Fruit fly (Drosophila melanogaster): ENCODE measurements around the gene Elovl7.

The Elovl7 gene

DNA sequence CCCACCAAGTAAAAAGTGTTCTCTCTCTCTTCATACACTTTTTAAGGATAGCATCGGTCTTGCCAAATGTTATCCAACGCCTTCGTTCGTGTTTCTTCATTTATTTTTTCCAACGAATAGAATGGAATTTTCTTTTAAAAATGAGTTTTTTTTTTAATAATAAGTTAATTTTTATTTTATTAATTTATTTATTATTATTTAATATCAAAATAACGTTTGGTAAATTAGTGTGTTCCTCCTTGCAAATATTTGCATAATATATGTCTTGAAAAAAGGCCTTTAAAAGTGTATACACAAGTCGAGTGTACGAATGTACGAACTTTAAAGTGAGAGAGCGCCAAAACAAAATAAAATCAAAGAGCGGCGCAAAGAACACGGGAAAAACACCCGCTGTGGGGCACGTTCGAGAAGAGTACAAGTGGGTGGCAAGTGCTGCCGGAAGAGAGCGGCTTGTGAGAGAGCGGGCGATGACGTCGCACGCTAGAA is 31.6 kb upstream of the Elovl7 start (continued):
- no peak for TF ChIP-seq Sry-β (GFP tag; optimal IDR thresholded peaks at IDR 0.05)
- no peak for TF ChIP-seq sr (GFP tag; IDR thresholded peaks at IDR 0.05)
- TF ChIP-seq CG17802 (tag; optimal IDR thresholded peaks at IDR 0.05), result no peak
- no peak for TF ChIP-seq jumu (GFP tag; optimal IDR thresholded peaks at IDR 0.05)
- TF ChIP-seq CG7372 (GFP tag; IDR thresholded peaks at IDR 0.05), result peak; percentile 57; the same call in 1 of the 2 replicates
- TF ChIP-seq hkb (optimal IDR thresholded peaks at IDR 0.05), result no peak
- TF ChIP-seq hkb (GFP tag; IDR thresholded peaks at IDR 0.05), result peak; percentile 87
- TF ChIP-seq CG7745 (tag; optimal IDR thresholded peaks at IDR 0.05), result no peak
- peak; percentile 54; the same call in 1 of the 2 replicates for TF ChIP-seq chm (GFP tag; IDR thresholded peaks at IDR 0.05)
- TF ChIP-seq CG4854 (GFP tag; optimal IDR thresholded peaks at IDR 0.05), result no peak
- TF ChIP-seq mld (GFP tag; IDR thresholded peaks at IDR 0.05; ENCODE audit: partially characterized antibody), result no peak
- TF ChIP-seq CG1603 (tag; optimal IDR thresholded peaks at IDR 0.05), result no peak
- no peak for TF ChIP-seq CG1647 (GFP tag; optimal IDR thresholded peaks at IDR 0.05)
- TF ChIP-seq CkIIα-i1 (GFP tag; IDR thresholded peaks at IDR 0.05), result no peak
- peak; percentile 81 for TF ChIP-seq oc (tag; optimal IDR thresholded peaks at IDR 0.05)
- peak; percentile 62 for TF ChIP-seq CG2116 (GFP tag; optimal IDR thresholded peaks at IDR 0.05)
- peak; percentile 5 for TF ChIP-seq jing (GFP tag; optimal IDR thresholded peaks at IDR 0.05)
- peak; percentile 91 for TF ChIP-seq Hr3 (GFP tag; optimal IDR thresholded peaks at IDR 0.05)
- TF ChIP-seq Aef1 (GFP tag; IDR thresholded peaks at IDR 0.05), result peak; percentile 53; the same call in 2 of the 3 replicates
- TF ChIP-seq CG6765 (GFP tag; optimal IDR thresholded peaks at IDR 0.05), result peak; percentile 68
- no peak for TF ChIP-seq CG17612 (GFP tag; IDR thresholded peaks at IDR 0.05)
- TF ChIP-seq Awh (GFP tag; IDR thresholded peaks at IDR 0.05), result peak; percentile 61
- no peak for TF ChIP-seq gsb-n (tag; optimal IDR thresholded peaks at IDR 0.05)
- TF ChIP-seq CG5180 (GFP tag; optimal IDR thresholded peaks at IDR 0.05), result peak; percentile 40
- peak; percentile 51; the same call in 1 of the 2 replicates for TF ChIP-seq bowl (GFP tag; IDR thresholded peaks at IDR 0.05)
- TF ChIP-seq kni (GFP tag; optimal IDR thresholded peaks at IDR 0.05), result no peak
- peak; percentile 83 for TF ChIP-seq fd96Cb (tag; optimal IDR thresholded peaks at IDR 0.05)
- 0 out of 3 replicates have a peak, but pooled peaks have one; percentile 54 for TF ChIP-seq Mrtf (GFP tag; IDR thresholded peaks at IDR 0.05)
- no peak for TF ChIP-seq fru (optimal IDR thresholded peaks at IDR 0.05)
- peak; percentile 3 for TF ChIP-seq Dip3 (GFP tag; optimal IDR thresholded peaks at IDR 0.05)
- peak; percentile 41; the same call in 2 of the 3 replicates for TF ChIP-seq B-H1 (GFP tag; IDR thresholded peaks at IDR 0.05)
- no peak for TF ChIP-seq CG7271 (tag; optimal IDR thresholded peaks at IDR 0.05)
- TF ChIP-seq tap (tag; optimal IDR thresholded peaks at IDR 0.05), result peak; percentile 77
- no peak for TF ChIP-seq rib (GFP tag; IDR thresholded peaks at IDR 0.05)
- TF ChIP-seq Dek (tag; optimal IDR thresholded peaks at IDR 0.05), result peak; percentile 91
- TF ChIP-seq D19B (GFP tag; optimal IDR thresholded peaks at IDR 0.05), result peak; percentile 19
- TF ChIP-seq maf-S (GFP tag; optimal IDR thresholded peaks at IDR 0.05), result no peak
- TF ChIP-seq CG11504 (tag; optimal IDR thresholded peaks at IDR 0.05), result peak; percentile 90
- peak; percentile 25 for TF ChIP-seq Atf3 (GFP tag; optimal IDR thresholded peaks at IDR 0.05)
- no peak for TF ChIP-seq CG42726 (GFP tag; IDR thresholded peaks at IDR 0.05; ENCODE audit: partially characterized antibody)
- TF ChIP-seq CG15514 (GFP tag; optimal IDR thresholded peaks at IDR 0.05), result peak; percentile 45
- TF ChIP-seq dysf (GFP tag; IDR thresholded peaks at IDR 0.05), result peak; percentile 85
- no peak for TF ChIP-seq repo (GFP tag; optimal IDR thresholded peaks at IDR 0.05)
- no peak for TF ChIP-seq h (optimal IDR thresholded peaks at IDR 0.05)
- TF ChIP-seq otp (GFP tag; IDR thresholded peaks at IDR 0.05), result no peak
- TF ChIP-seq Med (GFP tag), result peak; percentile 77
- TF ChIP-seq zen (tag; optimal IDR thresholded peaks at IDR 0.05), result peak; percentile 39
- TF ChIP-seq Sin3A (optimal IDR thresholded peaks at IDR 0.05), result no peak
- TF ChIP-seq en (GFP tag; optimal IDR thresholded peaks at IDR 0.05), result no peak
- TF ChIP-seq CG11085 (GFP tag; IDR thresholded peaks at IDR 0.05), result no peak; the same call in 1 of the 2 replicates
- TF ChIP-seq ab (GFP tag; optimal IDR thresholded peaks at IDR 0.05), result no peak
- peak; percentile 93 for TF ChIP-seq CG18619 (GFP tag; optimal IDR thresholded peaks at IDR 0.05)

Data from whole organism, embryonic.